Worm (Caenorhabditis elegans) whole organism, L2 larva: ENCODE data around the gene T05B9.1.

Experiments
- C34F6.9 ChIP-seq: fragments of 150-350 bp; optimal IDR thresholded peaks from 2 replicates; lab custom pipeline; 2014; ENCODE audit warnings: missing biosample characterization, missing genetic modification characterization
- F13H6.1 ChIP-seq: sonication (generic microtip); optimal IDR thresholded peaks from 2 replicates; lab custom pipeline; 2016; ENCODE audit warnings: missing genetic modification characterization, missing compliant biosample characterization
- R02D3.7 ChIP-seq: fragments of 150-350 bp; optimal IDR thresholded peaks from 2 replicates; lab custom pipeline; 2014; ENCODE audit warnings: missing biosample characterization, missing genetic modification characterization
- Y55F3AM.14 ChIP-seq: fragments of 200-800 bp; sonication (Bioruptor generic); optimal IDR thresholded peaks from 2 replicates; lab custom pipeline; 2018; ENCODE audit warnings: mild to moderate bottlenecking, missing genetic modification characterization, missing compliant biosample characterization
- ZK546.5 ChIP-seq: sonication (generic microtip); optimal IDR thresholded peaks from 2 replicates; lab custom pipeline; 2017; ENCODE audit warnings: missing biosample characterization, missing genetic modification characterization
- alr-1 ChIP-seq: fragments of 150-350 bp; optimal IDR thresholded peaks from 2 replicates; lab custom pipeline; 2014; ENCODE audit warnings: missing biosample characterization, missing genetic modification characterization
- aly-2 ChIP-seq: fragments of 150-350 bp; optimal IDR thresholded peaks from 2 replicates; lab custom pipeline; 2014; ENCODE audit warnings: missing biosample characterization, missing genetic modification characterization
- blmp-1 ChIP-seq: sonication (generic microtip); optimal IDR thresholded peaks from 2 replicates; lab custom pipeline; 2017; ENCODE audit warnings: missing genetic modification characterization, mild to moderate bottlenecking, missing compliant biosample characterization, antibody characterized with exemption, moderate library complexity; ENCODE audit not compliant: insufficient read depth
- ceh-16 ChIP-seq: fragments of 150-350 bp; optimal IDR thresholded peaks from 2 replicates; lab custom pipeline; 2014; ENCODE audit warnings: missing biosample characterization, missing genetic modification characterization
- ceh-82 ChIP-seq: fragments of 150-350 bp; optimal IDR thresholded peaks from 2 replicates; lab custom pipeline; 2014; ENCODE audit warnings: missing biosample characterization, missing genetic modification characterization
- crh-2 ChIP-seq: sonication (generic microtip); optimal IDR thresholded peaks from 2 replicates; lab custom pipeline; 2017; ENCODE audit warnings: missing biosample characterization, missing genetic modification characterization
- dmd-4 ChIP-seq: sonication (generic microtip); optimal IDR thresholded peaks from 2 replicates; lab custom pipeline; 2017; ENCODE audit warnings: missing biosample characterization, missing genetic modification characterization
- egl-27 ChIP-seq: sonication (generic microtip); optimal IDR thresholded peaks from 3 replicates; lab custom pipeline; 2017; ENCODE audit warnings: missing biosample characterization, missing genetic modification reagents, missing genetic modification characterization
- elt-1 ChIP-seq: fragments of 150-350 bp; optimal IDR thresholded peaks from 2 replicates; lab custom pipeline; 2014; ENCODE audit warnings: missing biosample characterization, missing genetic modification characterization
- elt-3 ChIP-seq: sonication (generic microtip); optimal IDR thresholded peaks from 2 replicates; lab custom pipeline; 2017; ENCODE audit warnings: missing biosample characterization, missing genetic modification characterization
- fos-1 ChIP-seq: fragments of 150-350 bp; optimal IDR thresholded peaks from 2 replicates; lab custom pipeline; 2014; ENCODE audit warnings: missing biosample characterization, missing genetic modification characterization
- gmeb-1 ChIP-seq: fragments of 150-350 bp; optimal IDR thresholded peaks from 2 replicates; lab custom pipeline; 2014; ENCODE audit warnings: missing biosample characterization, missing genetic modification characterization
- lin-11 ChIP-seq: fragments of 150-350 bp; sonication (generic microtip); optimal IDR thresholded peaks from 2 replicates; lab custom pipeline; 2014; ENCODE audit warnings: missing biosample characterization, missing genetic modification characterization, inconsistent platforms, mixed read lengths
- lin-13 ChIP-seq: fragments of 150-350 bp; optimal IDR thresholded peaks from 2 replicates; lab custom pipeline; 2014; ENCODE audit warnings: missing biosample characterization, missing genetic modification reagents, missing genetic modification characterization
- lin-39 ChIP-seq: fragments of 150-350 bp; optimal IDR thresholded peaks from 2 replicates; lab custom pipeline; 2014; ENCODE audit warnings: missing biosample characterization, missing genetic modification reagents, missing genetic modification characterization
- lsy-2 ChIP-seq, 2 experiments: fragments of 150-350 bp in 1 of 2; sonication (generic microtip) in 1 of 2; optimal IDR thresholded peaks; 2 replicates each; lab custom pipeline; 2014 to 2017; ENCODE audit warnings: missing biosample characterization in 2 of 2, missing genetic modification characterization in 2 of 2
- mab-5 ChIP-seq: fragments of 150-350 bp; optimal IDR thresholded peaks from 2 replicates; lab custom pipeline; 2014; ENCODE audit warnings: missing biosample characterization, missing genetic modification characterization
- mbf-1 ChIP-seq: sonication (generic microtip); optimal IDR thresholded peaks from 2 replicates; lab custom pipeline; 2017; ENCODE audit warnings: missing biosample characterization, missing genetic modification characterization
- mdl-1 ChIP-seq, 2 experiments: fragments of 150-350 bp in 1 of 2; sonication (generic microtip) in 1 of 2; optimal IDR thresholded peaks; 2 replicates each; lab custom pipeline; 2017; ENCODE audit warnings: missing biosample characterization in 2 of 2, missing genetic modification characterization in 2 of 2
- nhr-10 ChIP-seq: sonication (generic microtip); optimal IDR thresholded peaks from 2 replicates; lab custom pipeline; 2017; ENCODE audit warnings: missing biosample characterization, missing genetic modification characterization
- nhr-11 ChIP-seq: fragments of 150-350 bp; optimal IDR thresholded peaks from 2 replicates; lab custom pipeline; 2014; ENCODE audit warnings: missing biosample characterization, missing genetic modification characterization
- nhr-12 ChIP-seq: fragments of 150-350 bp; optimal IDR thresholded peaks from 2 replicates; lab custom pipeline; 2014; ENCODE audit warnings: missing biosample characterization, missing genetic modification characterization
- nhr-129 ChIP-seq: fragments of 150-350 bp; optimal IDR thresholded peaks from 2 replicates; lab custom pipeline; 2014; ENCODE audit warnings: missing biosample characterization, missing genetic modification characterization
- nhr-21 ChIP-seq: fragments of 150-350 bp; optimal IDR thresholded peaks from 2 replicates; lab custom pipeline; 2014; ENCODE audit warnings: missing biosample characterization, missing genetic modification characterization
- nhr-23 ChIP-seq: fragments of 150-350 bp; optimal IDR thresholded peaks from 2 replicates; lab custom pipeline; 2014; ENCODE audit warnings: missing biosample characterization, missing genetic modification reagents, missing genetic modification characterization
- nhr-237 ChIP-seq: fragments of 150-350 bp; optimal IDR thresholded peaks from 2 replicates; lab custom pipeline; 2014; ENCODE audit warnings: missing biosample characterization, missing genetic modification characterization
- nhr-25 ChIP-seq: fragments of 150-350 bp; sonication (generic microtip); optimal IDR thresholded peaks from 3 replicates; lab custom pipeline; 2014; ENCODE audit warnings: missing biosample characterization, missing genetic modification characterization
- nhr-6 ChIP-seq: fragments of 150-350 bp; optimal IDR thresholded peaks from 2 replicates; lab custom pipeline; 2014; ENCODE audit warnings: missing biosample characterization, missing genetic modification characterization
- nhr-77 ChIP-seq: fragments of 150-350 bp; optimal IDR thresholded peaks from 2 replicates; lab custom pipeline; 2014; ENCODE audit warnings: missing biosample characterization, missing genetic modification characterization
- peb-1 ChIP-seq: fragments of 150-350 bp; optimal IDR thresholded peaks from 2 replicates; lab custom pipeline; 2014; ENCODE audit warnings: missing biosample characterization, missing genetic modification characterization
- sem-4 ChIP-seq: fragments of 150-350 bp; optimal IDR thresholded peaks from 2 replicates; lab custom pipeline; 2014; ENCODE audit warnings: missing biosample characterization, missing genetic modification reagents, missing genetic modification characterization
- skn-1 ChIP-seq: sonication (generic microtip); optimal IDR thresholded peaks from 2 replicates; lab custom pipeline; 2017; ENCODE audit warnings: missing biosample characterization, missing genetic modification characterization
- sma-3 ChIP-seq: sonication (generic microtip); optimal IDR thresholded peaks from 2 replicates; lab custom pipeline; 2016; ENCODE audit warnings: missing genetic modification reagents, missing genetic modification characterization, missing compliant biosample characterization
- sma-9 ChIP-seq, 2 experiments: fragments of 150-350 bp in 1 of 2; sonication (generic microtip) in 1 of 2; optimal IDR thresholded peaks; 2 replicates each; lab custom pipeline; 2014 to 2016; ENCODE audit warnings: missing genetic modification characterization in 2 of 2, mild to moderate bottlenecking in 1 of 2, missing biosample characterization in 1 of 2, missing compliant biosample characterization in 1 of 2, missing genetic modification reagents in 1 of 2, moderate library complexity in 1 of 2
- snpc-4 ChIP-seq: fragments of 150-350 bp; optimal IDR thresholded peaks from 2 replicates; lab custom pipeline; 2014; ENCODE audit warnings: missing biosample characterization, missing genetic modification characterization
- unc-39 ChIP-seq: fragments of 150-350 bp; optimal IDR thresholded peaks from 2 replicates; lab custom pipeline; 2014; ENCODE audit warnings: missing biosample characterization, missing genetic modification characterization
- unc-55 ChIP-seq: fragments of 150-350 bp; sonication (generic microtip); optimal IDR thresholded peaks from 3 replicates; lab custom pipeline; 2014; ENCODE audit warnings: missing biosample characterization, missing genetic modification reagents, missing genetic modification characterization
- zag-1 ChIP-seq: fragments of 150-350 bp; optimal IDR thresholded peaks from 2 replicates; lab custom pipeline; 2014; ENCODE audit warnings: missing biosample characterization, missing genetic modification characterization
- ztf-1 ChIP-seq: fragments of 200-800 bp; sonication (Bioruptor generic); conservative IDR thresholded peaks from 2 replicates; pipeline ENCODE4 v1.3.6; 2022; ENCODE audit warnings: missing genetic modification characterization, missing compliant biosample characterization
- ztf-11 ChIP-seq: sonication (generic microtip); optimal IDR thresholded peaks from 2 replicates; lab custom pipeline; 2017; ENCODE audit warnings: missing biosample characterization, missing genetic modification characterization
- ztf-4 ChIP-seq: fragments of 150-350 bp; optimal IDR thresholded peaks from 2 replicates; lab custom pipeline; 2014; ENCODE audit warnings: missing biosample characterization, missing genetic modification characterization

T05B9.1 gene

DNA sequence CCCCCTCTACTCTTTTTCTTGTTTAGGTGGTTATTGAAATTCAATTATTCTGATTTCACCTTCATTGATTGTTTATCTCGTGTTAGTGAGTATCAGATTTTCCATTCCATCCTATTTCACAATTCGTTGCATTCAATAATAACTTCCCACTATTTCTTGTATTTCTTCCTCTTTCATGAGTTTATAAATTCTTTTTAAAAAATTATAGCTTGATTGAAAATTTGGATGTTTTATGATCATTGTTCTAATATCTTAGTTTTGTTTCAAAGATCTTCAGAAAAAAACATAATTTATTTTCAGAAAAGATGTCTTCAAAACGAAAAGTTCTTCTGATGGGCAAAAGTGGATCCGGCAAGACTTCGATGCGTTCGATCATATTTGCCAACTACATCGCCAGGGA lies 40.1 kb upstream of the T05B9.1 start, which contains the start of gene raga-1:
Gene raga-1 (plus strand): TSS at position 301 of the 400 bp plus-strand sequence.
- TF ChIP-seq nhr-77, result no peak

DNA sequence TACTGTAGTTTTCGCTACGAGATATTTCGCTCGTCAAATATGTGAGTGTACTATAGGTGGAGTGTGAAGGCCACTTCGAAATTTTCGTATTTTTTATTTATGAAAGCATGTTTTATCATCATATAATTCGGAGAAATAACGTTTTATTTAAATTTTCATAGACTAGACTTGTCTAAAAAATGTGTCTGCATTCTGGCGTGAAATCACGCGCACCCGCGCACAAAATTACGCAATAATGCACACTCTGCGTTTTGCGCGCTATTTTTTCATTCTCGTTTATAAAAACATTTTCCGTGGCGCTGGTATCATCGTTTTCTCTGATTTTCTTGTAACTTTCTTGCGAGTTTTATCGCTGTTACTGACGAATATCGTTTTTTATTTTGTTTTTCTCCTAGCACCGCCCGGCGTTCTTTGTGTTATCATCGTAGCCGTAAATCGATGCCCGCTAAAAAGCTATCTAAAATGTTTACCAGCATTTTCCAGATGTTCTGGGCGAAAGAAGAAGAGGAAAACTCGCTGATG lies 36.3 kb upstream of the T05B9.1 start, which contains the start of gene saps-1:
Gene saps-1 (plus strand): TSS at position 472 of the 522 bp plus-strand sequence.
- TF ChIP-seq ceh-82 (tag; lab: Kevin White, UChicago), result no peak
- no peak for TF ChIP-seq blmp-1 (tag; lab: Kevin White, UChicago)
- TF ChIP-seq nhr-77, result no peak
- no peak for TF ChIP-seq peb-1
- no peak for TF ChIP-seq sma-3 (GFP tag; lab: Kevin White, UChicago)
- TF ChIP-seq ceh-16, result no peak
- TF ChIP-seq fos-1, result peak; percentile 31
- TF ChIP-seq lsy-2 (tag; optimal IDR thresholded peaks at IDR 0.05; lab: Kevin White, UChicago), result peak in 1 of 2 experiments; percentile 36
- TF ChIP-seq C34F6.9 (tag; lab: Kevin White, UChicago), result peak; percentile 10
- no peak for TF ChIP-seq Y55F3AM.14
- TF ChIP-seq nhr-129 (tag; lab: Kevin White, UChicago), result peak; percentile 25
- TF ChIP-seq nhr-21 (tag; lab: Kevin White, UChicago), result no peak
- peak; percentile 35 for TF ChIP-seq gmeb-1 (tag; lab: Kevin White, UChicago)
- peak; percentile 25 for TF ChIP-seq unc-55 (GFP tag; lab: Kevin White, UChicago)
- no peak for TF ChIP-seq ZK546.5 (tag; lab: Kevin White, UChicago)
- TF ChIP-seq nhr-237 (tag; lab: Kevin White, UChicago), result no peak
- TF ChIP-seq lin-39 (tag; lab: Kevin White, UChicago), result no peak
- no peak for TF ChIP-seq skn-1
- TF ChIP-seq crh-2, result no peak
- no peak for TF ChIP-seq alr-1 (tag; lab: Kevin White, UChicago)
- TF ChIP-seq nhr-10, result no peak
- TF ChIP-seq aly-2 (tag; lab: Kevin White, UChicago), result no peak
- TF ChIP-seq R02D3.7 (tag; lab: Kevin White, UChicago), result no peak
- no peak for TF ChIP-seq snpc-4 (tag; lab: Kevin White, UChicago)
- no peak for TF ChIP-seq sem-4 (tag; lab: Kevin White, UChicago)
- TF ChIP-seq mbf-1 (tag; lab: Kevin White, UChicago), result no peak
- TF ChIP-seq ztf-1, result no peak
- TF ChIP-seq mdl-1 (tag; optimal IDR thresholded peaks at IDR 0.05; lab: Kevin White, UChicago), result no peak
- TF ChIP-seq, all 48 proteins: peak for 6

DNA sequence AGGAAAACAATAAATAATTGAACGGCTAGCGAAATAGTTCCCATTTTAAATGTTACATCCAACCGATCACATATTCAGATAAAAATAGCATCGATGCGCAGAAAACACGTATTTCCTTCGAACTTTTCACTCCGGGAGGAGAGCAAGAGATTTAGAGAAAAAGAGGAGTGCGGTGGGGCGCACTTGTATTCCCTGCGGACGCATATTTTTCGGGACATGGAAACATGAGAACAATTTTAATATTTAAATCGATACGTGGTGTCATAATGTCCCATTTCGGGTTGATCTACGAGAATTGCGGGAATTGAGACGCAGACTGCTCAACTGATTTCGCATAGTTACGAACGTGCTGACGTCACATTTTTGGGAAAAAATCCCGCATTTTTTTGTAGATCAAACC lies 32.4 kb upstream of the T05B9.1 start, which contains the start of gene C47G2.4:
Gene C47G2.4 (minus strand): TSS at position 174 of the 400 bp plus-strand sequence.
- peak; percentile 3 for TF ChIP-seq zag-1 (tag; lab: Kevin White, UChicago)
- peak; percentile 58 for TF ChIP-seq nhr-25 (tag; lab: Kevin White, UChicago)
- peak; percentile 17 for TF ChIP-seq fos-1
- TF ChIP-seq lin-13 (GFP tag; lab: Kevin White, UChicago), result peak; percentile 79
- no peak for TF ChIP-seq mab-5 (tag; lab: Kevin White, UChicago)
- TF ChIP-seq Y55F3AM.14, result no peak
- TF ChIP-seq nhr-11 (tag; lab: Kevin White, UChicago), result no peak
- TF ChIP-seq F13H6.1 (tag; lab: Kevin White, UChicago), result peak; percentile 53
- no peak for TF ChIP-seq ztf-1
- TF ChIP-seq alr-1 (tag; lab: Kevin White, UChicago), result no peak
- peak; percentile 79 for TF ChIP-seq C34F6.9 (tag; lab: Kevin White, UChicago)
- peak; percentile 18 for TF ChIP-seq ceh-16
- no peak for TF ChIP-seq peb-1
- no peak for TF ChIP-seq ZK546.5 (tag; lab: Kevin White, UChicago)
- TF ChIP-seq elt-1 (tag; lab: Kevin White, UChicago), result no peak
- no peak for TF ChIP-seq mbf-1 (tag; lab: Kevin White, UChicago)
- no peak for TF ChIP-seq dmd-4 (tag; lab: Kevin White, UChicago)
- TF ChIP-seq lin-11, result peak; percentile 27
- TF ChIP-seq nhr-23 (tag; lab: Kevin White, UChicago), result no peak
- peak; percentile 67 for TF ChIP-seq sma-9 (GFP tag; optimal IDR thresholded peaks at IDR 0.05; lab: Kevin White, UChicago)
- TF ChIP-seq sma-9 (tag; optimal IDR thresholded peaks at IDR 0.05; lab: Kevin White, UChicago), result no peak
- peak; percentile 76 for TF ChIP-seq crh-2
- TF ChIP-seq unc-55 (GFP tag; lab: Kevin White, UChicago), result peak; percentile 75
- TF ChIP-seq unc-39 (tag; lab: Kevin White, UChicago), result no peak
- no peak for TF ChIP-seq nhr-237 (tag; lab: Kevin White, UChicago)
- peak; percentile 42 for TF ChIP-seq nhr-21 (tag; lab: Kevin White, UChicago)
- no peak for TF ChIP-seq mdl-1 (tag; optimal IDR thresholded peaks at IDR 0.05; lab: Kevin White, UChicago)
- no peak for TF ChIP-seq ztf-11
- TF ChIP-seq nhr-6 (tag; lab: Kevin White, UChicago), result peak; percentile 10
- no peak for TF ChIP-seq nhr-12 (tag; lab: Kevin White, UChicago)
- peak; percentile 66 for TF ChIP-seq sma-3 (GFP tag; lab: Kevin White, UChicago)
- no peak for TF ChIP-seq skn-1
- peak; percentile 12 for TF ChIP-seq snpc-4 (tag; lab: Kevin White, UChicago)
- peak; percentile 31 for TF ChIP-seq egl-27 (tag; lab: Kevin White, UChicago)
- peak; percentile 53 for TF ChIP-seq ztf-4
- TF ChIP-seq aly-2 (tag; lab: Kevin White, UChicago), result no peak
- TF ChIP-seq ceh-82 (tag; lab: Kevin White, UChicago), result no peak
- TF ChIP-seq elt-3 (tag; lab: Kevin White, UChicago), result no peak
- TF ChIP-seq nhr-10, result no peak
- TF ChIP-seq lin-39 (tag; lab: Kevin White, UChicago), result no peak
- peak; percentile 60 for TF ChIP-seq nhr-129 (tag; lab: Kevin White, UChicago)
- TF ChIP-seq lsy-2 (tag; optimal IDR thresholded peaks at IDR 0.05; lab: Kevin White, UChicago), result peak; percentile 37 to 79
- TF ChIP-seq nhr-77, result no peak
